Worm (Caenorhabditis elegans): ENCODE results near the gene nspd-5.

The nspd-5 gene

ce11 chrII:4863357-4863756 lies 3.2 kb upstream of the nspd-5 start, which contains the start of the genes mpst-4 and F11G11.14:
Gene mpst-4 (minus strand): TSS chrII:4863457.
Gene F11G11.14 (plus strand): TSS chrII:4863681.
- TF ChIP-seq ceh-18 (tag; optimal IDR thresholded peaks at IDR 0.05) (no peak), gmeb-2 (tag; optimal IDR thresholded peaks at IDR 0.05) (no peak), ref-2 (tag; optimal IDR thresholded peaks at IDR 0.05) (no peak), fax-1 (tag; optimal IDR thresholded peaks at IDR 0.05) (no peak)

ce11 chrII:4858906-4859411 lies 1.2 kb downstream of the nspd-5 start:
- TF ChIP-seq sdc-2 (tag; optimal IDR thresholded peaks at IDR 0.05) (no peak), madf-2 (tag; optimal IDR thresholded peaks at IDR 0.05) (no peak), pqm-1 (tag; optimal IDR thresholded peaks at IDR 0.05) (no peak), lim-6 (tag; optimal IDR thresholded peaks at IDR 0.05) (no peak), hlh-13 (GFP tag; optimal IDR thresholded peaks at IDR 0.05) (no peak), dmd-4 (tag; optimal IDR thresholded peaks at IDR 0.05; ENCODE audit: borderline replicate concordance) (no peak), fax-1 (tag; optimal IDR thresholded peaks at IDR 0.05) (no peak), tbx-2 (tag; optimal IDR thresholded peaks at IDR 0.05) (no peak), unc-3 (GFP tag; conservative IDR thresholded peaks at IDR 0.05) (no peak), unc-3 (tag; optimal IDR thresholded peaks at IDR 0.05) (no peak), C08G9.2 (tag; optimal IDR thresholded peaks at IDR 0.05) (no peak)

- TF ChIP-seq C08G9.2 (tag; optimal IDR thresholded peaks at IDR 0.05) (no peak), unc-86 (tag; optimal IDR thresholded peaks at IDR 0.05) (no peak), hlh-30 (tag; optimal IDR thresholded peaks at IDR 0.05; ENCODE audit: insufficient read depth) (no peak), lin-11 (tag; optimal IDR thresholded peaks at IDR 0.05) (no peak), ztf-16 (tag; optimal IDR thresholded peaks at IDR 0.05) (no peak), ref-2 (tag; optimal IDR thresholded peaks at IDR 0.05) (no peak), ceh-19 (GFP tag; optimal IDR thresholded peaks at IDR 0.05) (no peak)
Observed at ce11 chrII:4857873-4858364, 2.2 kb downstream of the nspd-5 start, which contains the start of gene F11G11.5. Gene F11G11.5 (plus strand): TSS chrII:4857923.

- TF ChIP-seq elt-2 (tag; optimal IDR thresholded peaks at IDR 0.05), result peak; percentile 98
- no peak for TF ChIP-seq pax-1 (tag; optimal IDR thresholded peaks at IDR 0.05)
- no peak for TF ChIP-seq hlh-13 (GFP tag; optimal IDR thresholded peaks at IDR 0.05)
- TF ChIP-seq T23F11.4 (GFP tag; optimal IDR thresholded peaks at IDR 0.05), result no peak
- no peak for TF ChIP-seq rnt-1 (tag; optimal IDR thresholded peaks at IDR 0.05)
- TF ChIP-seq syd-9 (tag; optimal IDR thresholded peaks at IDR 0.05), result no peak
- TF ChIP-seq fax-1 (tag; optimal IDR thresholded peaks at IDR 0.05), result no peak
Observed at ce11 chrII:4857086-4857485, 3.1 kb downstream of the nspd-5 start.

- TF ChIP-seq tbx-2 (tag; optimal IDR thresholded peaks at IDR 0.05) (no peak), pha-4 (tag; optimal IDR thresholded peaks at IDR 0.05) (no peak), ceh-6 (GFP tag; optimal IDR thresholded peaks at IDR 0.05) (no peak), dve-1 (tag; optimal IDR thresholded peaks at IDR 0.05) (no peak), sox-2 (GFP tag; IDR thresholded peaks at IDR 0.05) (no peak), gmeb-2 (tag; optimal IDR thresholded peaks at IDR 0.05) (no peak), sdc-2 (tag; optimal IDR thresholded peaks at IDR 0.05) (no peak), ref-2 (tag; optimal IDR thresholded peaks at IDR 0.05) (no peak), T23F11.4 (GFP tag; optimal IDR thresholded peaks at IDR 0.05) (no peak), ceh-19 (GFP tag; optimal IDR thresholded peaks at IDR 0.05) (no peak), elt-4 (tag; optimal IDR thresholded peaks at IDR 0.05) (no peak)
Observed at ce11 chrII:4856113-4856512, 4.0 kb downstream of the nspd-5 start.

ce11 chrII:4855489-4855888 lies 4.7 kb downstream of the nspd-5 start:
- TF ChIP-seq ceh-30 (tag; optimal IDR thresholded peaks at IDR 0.05) (no peak), unc-42 (tag; optimal IDR thresholded peaks at IDR 0.05) (peak; percentile 22)

Measured in whole organism, late embryonic.